Worm (Caenorhabditis elegans) whole organism, L3 larva: Measurements from ENCODE around the gene clec-52.

Experiments used
- ceh-82 ChIP-seq: fragments of 150-350 bp; optimal IDR thresholded peaks from 2 replicates; lab custom pipeline; 2014; ENCODE audit warnings: missing biosample characterization, missing genetic modification characterization
- egl-5 ChIP-seq: fragments of 150-350 bp; optimal IDR thresholded peaks from 2 replicates; lab custom pipeline; 2017; ENCODE audit warnings: missing biosample characterization, missing genetic modification reagents, missing genetic modification characterization, inconsistent platforms
- elt-1 ChIP-seq: fragments of 150-350 bp; optimal IDR thresholded peaks from 2 replicates; lab custom pipeline; 2014; ENCODE audit warnings: missing biosample characterization, missing genetic modification characterization
- lin-39 ChIP-seq: fragments of 150-350 bp; optimal IDR thresholded peaks from 2 replicates; lab custom pipeline; 2018; ENCODE audit warnings: missing biosample characterization, missing genetic modification reagents, missing genetic modification characterization
- nhr-11 ChIP-seq: fragments of 150-350 bp; optimal IDR thresholded peaks from 2 replicates; lab custom pipeline; 2014; ENCODE audit warnings: missing biosample characterization, missing genetic modification characterization
- nhr-28 ChIP-seq: fragments of 150-350 bp; optimal IDR thresholded peaks from 2 replicates; lab custom pipeline; 2014; ENCODE audit warnings: missing biosample characterization, missing genetic modification characterization
- nhr-43 ChIP-seq: sonication (generic microtip); optimal IDR thresholded peaks from 2 replicates; lab custom pipeline; 2016; ENCODE audit warnings: mild to moderate bottlenecking, missing genetic modification characterization, missing compliant biosample characterization; ENCODE audit not compliant: poor library complexity, severe bottlenecking
- unc-62 ChIP-seq: fragments of 150-350 bp; sonication (generic microtip); optimal IDR thresholded peaks from 4 replicates; lab custom pipeline; 2014; ENCODE audit warnings: missing biosample characterization, missing genetic modification reagents, missing genetic modification characterization
- ztf-4 ChIP-seq: fragments of 150-350 bp; optimal IDR thresholded peaks from 2 replicates; lab custom pipeline; 2014; ENCODE audit warnings: missing biosample characterization, missing genetic modification characterization

- no peak for TF ChIP-seq egl-5 (tag; lab: Kevin White, UChicago)
- TF ChIP-seq nhr-28 = no peak
- TF ChIP-seq lin-39 = no peak
- no peak for TF ChIP-seq unc-62 (GFP tag; lab: Kevin White, UChicago)
- no peak for TF ChIP-seq elt-1 (tag; lab: Kevin White, UChicago)
- no peak for TF ChIP-seq ceh-82 (tag; lab: Kevin White, UChicago)
- TF ChIP-seq ztf-4 (tag; lab: Kevin White, UChicago) = no peak
- no peak for TF ChIP-seq nhr-11 (tag; lab: Kevin White, UChicago)
- TF ChIP-seq nhr-43 (tag; lab: Kevin White, UChicago) = no peak
Measured at ce11 chrIV:8208855-8209254, 40.3 kb upstream of the clec-52 start.
